Fruit fly (Drosophila melanogaster) whole organism, embryonic: ENCODE results near the gene Antdh.

Source experiments
- BEAF-32 ChIP-seq: fragments of 200-800 bp; sonication (Bioruptor generic); optimal IDR thresholded peaks from 3 replicates; lab custom pipeline; 2017; ENCODE audit warnings: missing biosample characterization, missing genetic modification characterization, mild to moderate bottlenecking, moderate library complexity, missing genetic modification reagents
- Bgb ChIP-seq: fragments of 200-800 bp; sonication (Bioruptor generic); IDR thresholded peaks from 2 replicates; pipeline ENCODE4 v1.3.6; 2022; ENCODE audit warnings: missing biosample characterization, missing genetic modification characterization; ENCODE audit not compliant: partially characterized antibody
- CG10543 ChIP-seq: fragments of 200-800 bp; sonication (Bioruptor generic); optimal IDR thresholded peaks from 3 replicates; lab custom pipeline; 2017; ENCODE audit warnings: missing biosample characterization, mild to moderate bottlenecking, missing genetic modification characterization, moderate library complexity
- CG12769 ChIP-seq: fragments of 200-800 bp; sonication (Bioruptor generic); optimal IDR thresholded peaks from 2 replicates; lab custom pipeline; 2019; ENCODE audit warnings: missing biosample characterization, mild to moderate bottlenecking, missing genetic modification characterization, moderate library complexity
- CG12942 ChIP-seq: fragments of 200-800 bp; sonication (Bioruptor generic); optimal IDR thresholded peaks from 3 replicates; lab custom pipeline; 2016; ENCODE audit warnings: missing biosample characterization, missing genetic modification characterization
- CG15269 ChIP-seq: fragments of 200-800 bp; sonication (Bioruptor generic); optimal IDR thresholded peaks from 2 replicates; lab custom pipeline; 2018; ENCODE audit warnings: missing biosample characterization, mild to moderate bottlenecking, missing genetic modification characterization, moderate library complexity
- CG1603 ChIP-seq: fragments of 200-800 bp; sonication (Bioruptor generic); optimal IDR thresholded peaks from 2 replicates; lab custom pipeline; 2019; ENCODE audit warnings: missing biosample characterization, mild to moderate bottlenecking, missing genetic modification characterization, moderate library complexity
- CG17186 ChIP-seq: fragments of 200-800 bp; sonication (Bioruptor generic); optimal IDR thresholded peaks from 3 replicates; lab custom pipeline; 2017; ENCODE audit warnings: missing biosample characterization, missing genetic modification reagents, missing genetic modification characterization
- CG17328 ChIP-seq: fragments of 200-800 bp; sonication (Bioruptor generic); IDR thresholded peaks from 2 replicates; pipeline ENCODE4 v1.3.6; 2022; ENCODE audit warnings: missing biosample characterization, missing genetic modification characterization
- CG18599 ChIP-seq: fragments of 200-800 bp; sonication (Bioruptor generic); optimal IDR thresholded peaks from 3 replicates; lab custom pipeline; 2017; ENCODE audit warnings: missing biosample characterization, missing genetic modification characterization, mild to moderate bottlenecking, moderate library complexity, missing genetic modification reagents
- CG3065 ChIP-seq: fragments of 200-800 bp; sonication (Bioruptor generic); optimal IDR thresholded peaks from 2 replicates; lab custom pipeline; 2016; ENCODE audit warnings: missing biosample characterization, missing genetic modification characterization
- CG31224 ChIP-seq: fragments of 200-800 bp; sonication (Bioruptor generic); IDR thresholded peaks from 2 replicates; pipeline ENCODE4 v1.3.6; 2022; ENCODE audit warnings: missing biosample characterization, missing genetic modification characterization
- CG3838 ChIP-seq: fragments of 200-800 bp; sonication (Bioruptor generic); optimal IDR thresholded peaks from 3 replicates; lab custom pipeline; 2016; ENCODE audit warnings: missing biosample characterization, missing genetic modification characterization
- CG4360 ChIP-seq: fragments of 200-800 bp; sonication (Bioruptor generic); IDR thresholded peaks from 2 replicates; pipeline ENCODE4 v1.3.6; 2022; ENCODE audit warnings: missing biosample characterization, missing genetic modification characterization
- CG4730 ChIP-seq: fragments of 200-800 bp; sonication (Bioruptor generic); IDR thresholded peaks from 2 replicates; pipeline ENCODE4 v1.3.6; 2022; ENCODE audit warnings: missing biosample characterization, missing genetic modification characterization
- CG6689 ChIP-seq: fragments of 200-800 bp; sonication (Bioruptor generic); IDR thresholded peaks from 2 replicates; pipeline ENCODE4 v1.3.6; 2022; ENCODE audit warnings: missing biosample characterization, missing genetic modification characterization
- CG8924 ChIP-seq: fragments of 200-800 bp; optimal IDR thresholded peaks from 3 replicates; lab custom pipeline; 2019; ENCODE audit warnings: missing biosample characterization, mild to moderate bottlenecking, missing genetic modification characterization, moderate library complexity
- CG9817 ChIP-seq: fragments of 200-800 bp; sonication (Bioruptor generic); optimal IDR thresholded peaks from 2 replicates; lab custom pipeline; 2018; ENCODE audit warnings: missing biosample characterization, mild to moderate bottlenecking, missing genetic modification characterization, moderate library complexity
- Camta ChIP-seq: fragments of 200-800 bp; sonication (Bioruptor generic); optimal IDR thresholded peaks from 2 replicates; lab custom pipeline; 2016; ENCODE audit warnings: missing biosample characterization, missing genetic modification characterization
- Dek ChIP-seq: fragments of 200-800 bp; sonication (Bioruptor generic); optimal IDR thresholded peaks from 3 replicates; lab custom pipeline; 2019; ENCODE audit warnings: missing biosample characterization, mild to moderate bottlenecking, missing genetic modification characterization, moderate library complexity
- Doc2 ChIP-seq: fragments of 200-800 bp; sonication (Bioruptor generic); IDR thresholded peaks from 2 replicates; pipeline ENCODE4 v1.3.6; 2022; ENCODE audit warnings: missing biosample characterization, missing genetic modification characterization
- HHEX ChIP-seq: fragments of 200-800 bp; sonication (Bioruptor generic); optimal IDR thresholded peaks from 3 replicates; lab custom pipeline; 2017; ENCODE audit warnings: missing biosample characterization, mild to moderate bottlenecking, missing genetic modification characterization, missing genetic modification reagents
- MBD-R2 ChIP-seq: fragments of 200-800 bp; sonication (Bioruptor generic); IDR thresholded peaks from 2 replicates; pipeline ENCODE4 v1.3.6; 2022; ENCODE audit warnings: missing biosample characterization, missing genetic modification characterization
- Pdp1 ChIP-seq, 2 experiments: fragments of 200-800 bp; sonication (Bioruptor generic); optimal IDR thresholded peaks; 3 replicates each; lab custom pipeline; 2016; ENCODE audit warnings: missing biosample characterization in 2 of 2, missing genetic modification characterization in 2 of 2, mild to moderate bottlenecking in 1 of 2, moderate library complexity in 1 of 2
- Spps ChIP-seq: fragments of 200-800 bp; sonication (Bioruptor generic); optimal IDR thresholded peaks from 2 replicates; lab custom pipeline; 2018; ENCODE audit warnings: missing biosample characterization, mild to moderate bottlenecking, missing genetic modification characterization
- ac ChIP-seq: fragments of 200-800 bp; sonication (Bioruptor generic); optimal IDR thresholded peaks from 3 replicates; lab custom pipeline; 2017; ENCODE audit warnings: missing biosample characterization, mild to moderate bottlenecking, missing genetic modification characterization
- br ChIP-seq: fragments of >200 bp; optimal IDR thresholded peaks from 2 replicates; lab custom pipeline; 2017
- dati ChIP-seq: fragments of 200-800 bp; sonication (Bioruptor generic); IDR thresholded peaks from 2 replicates; pipeline ENCODE4 v1.3.6; 2022; ENCODE audit warnings: missing biosample characterization, missing genetic modification characterization
- disco-r ChIP-seq: fragments of 200-800 bp; sonication (Bioruptor generic); optimal IDR thresholded peaks from 2 replicates; lab custom pipeline; 2016; ENCODE audit warnings: missing biosample characterization, missing genetic modification characterization
- emc ChIP-seq: fragments of 200-800 bp; sonication (Bioruptor generic); optimal IDR thresholded peaks from 2 replicates; lab custom pipeline; 2016; ENCODE audit warnings: missing biosample characterization, missing genetic modification characterization
- ems ChIP-seq: fragments of 200-800 bp; sonication (Bioruptor generic); optimal IDR thresholded peaks from 3 replicates; lab custom pipeline; 2016; ENCODE audit warnings: missing biosample characterization, missing genetic modification characterization
- ewg ChIP-seq: fragments of 200-800 bp; sonication (Bioruptor generic); optimal IDR thresholded peaks from 3 replicates; lab custom pipeline; 2017; ENCODE audit warnings: mild to moderate bottlenecking, missing biosample characterization, missing genetic modification reagents, missing genetic modification characterization
- fu2 ChIP-seq: fragments of 200-800 bp; sonication (Bioruptor generic); optimal IDR thresholded peaks from 2 replicates; lab custom pipeline; 2016; ENCODE audit warnings: missing biosample characterization, missing genetic modification characterization
- gro ChIP-seq: fragments of 200-800 bp; sonication (Bioruptor generic); optimal IDR thresholded peaks from 2 replicates; lab custom pipeline; 2016; ENCODE audit warnings: missing biosample characterization, missing genetic modification characterization
- gsb ChIP-seq: fragments of 200-800 bp; sonication (Bioruptor generic); IDR thresholded peaks from 2 replicates; pipeline ENCODE4 v1.3.6; 2022; ENCODE audit warnings: missing biosample characterization, missing genetic modification characterization
- knrl ChIP-seq: fragments of 200-800 bp; sonication (Bioruptor generic); IDR thresholded peaks from 3 replicates; pipeline ENCODE4 v1.3.6; 2022; ENCODE audit warnings: missing biosample characterization, missing genetic modification characterization; ENCODE audit not compliant: partially characterized antibody
- lov ChIP-seq, 2 experiments: fragments of 200-800 bp in 1 of 2; fragments of >200 bp in 1 of 2; sonication (Bioruptor generic) in 1 of 2; IDR thresholded peaks in 1 of 2; optimal IDR thresholded peaks in 1 of 2; 2 replicates in 1 of 2; 3 replicates in 1 of 2; pipeline versions ENCODE4 v1.3.6 to Lab custom; 2017 to 2022; ENCODE audit warnings: missing biosample characterization in 1 of 2, missing genetic modification characterization in 1 of 2
- nau ChIP-seq: fragments of 200-800 bp; sonication (Bioruptor generic); optimal IDR thresholded peaks from 3 replicates; lab custom pipeline; 2017; ENCODE audit warnings: missing biosample characterization, mild to moderate bottlenecking, missing genetic modification characterization, missing genetic modification reagents
- nerfin-2 ChIP-seq: fragments of 200-800 bp; sonication (Bioruptor generic); IDR thresholded peaks from 2 replicates; pipeline ENCODE4 v1.3.6; 2022; ENCODE audit warnings: missing biosample characterization, missing genetic modification characterization; ENCODE audit not compliant: partially characterized antibody
- pan ChIP-seq, 4 experiments: fragments of >200 bp in 3 of 4; fragments of 200-800 bp in 1 of 4; sonication (Bioruptor generic) in 1 of 4; optimal IDR thresholded peaks in 3 of 4; IDR thresholded peaks in 1 of 4; 2 replicates each; pipeline versions ENCODE4 v1.3.6 to Lab custom; 2017 to 2022; ENCODE audit warnings: missing biosample characterization in 2 of 4, missing genetic modification characterization in 2 of 4, mixed read lengths in 1 of 4
- peb ChIP-seq: fragments of 200-800 bp; sonication (Bioruptor generic); IDR thresholded peaks from 2 replicates; pipeline ENCODE4 v1.3.6; 2022; ENCODE audit warnings: missing biosample characterization, missing genetic modification characterization
- pho ChIP-seq: fragments of 200-800 bp; sonication (Bioruptor generic); optimal IDR thresholded peaks from 2 replicates; lab custom pipeline; 2016; ENCODE audit warnings: missing biosample characterization, missing genetic modification characterization
- rib ChIP-seq: fragments of 200-800 bp; sonication (Bioruptor generic); IDR thresholded peaks from 2 replicates; pipeline ENCODE4 v1.3.6; 2022; ENCODE audit warnings: missing biosample characterization, missing genetic modification characterization
- sc ChIP-seq, 3 experiments: fragments of >200 bp in 2 of 3; fragments of 200-800 bp in 1 of 3; sonication (Bioruptor generic) in 1 of 3; optimal IDR thresholded peaks; 2 replicates in 2 of 3; 3 replicates in 1 of 3; lab custom pipeline; 2017; ENCODE audit warnings: mild to moderate bottlenecking in 1 of 3, missing biosample characterization in 1 of 3, missing genetic modification characterization in 1 of 3, missing genetic modification reagents in 1 of 3
- shn ChIP-seq: fragments of 200-800 bp; sonication (Bioruptor generic); optimal IDR thresholded peaks from 3 replicates; lab custom pipeline; 2016; ENCODE audit warnings: missing biosample characterization, missing genetic modification characterization
- sna ChIP-seq: fragments of 200-800 bp; sonication (Bioruptor generic); IDR thresholded peaks from 2 replicates; pipeline ENCODE4 v1.3.6; 2022; ENCODE audit warnings: missing biosample characterization, missing genetic modification characterization; ENCODE audit not compliant: partially characterized antibody
- sob ChIP-seq: fragments of 200-800 bp; sonication (Bioruptor generic); IDR thresholded peaks from 2 replicates; pipeline ENCODE4 v1.3.6; 2022; ENCODE audit warnings: missing biosample characterization, missing genetic modification characterization
- ssp ChIP-seq: fragments of 200-800 bp; sonication (Bioruptor generic); IDR thresholded peaks from 2 replicates; pipeline ENCODE4 v1.3.6; 2022; ENCODE audit warnings: missing biosample characterization, missing genetic modification characterization
- stwl ChIP-seq: fragments of 200-800 bp; sonication (Bioruptor generic); optimal IDR thresholded peaks from 3 replicates; lab custom pipeline; 2018; ENCODE audit warnings: missing biosample characterization, mild to moderate bottlenecking, missing genetic modification characterization, moderate library complexity
- trh ChIP-seq: fragments of 200-800 bp; sonication (Bioruptor generic); optimal IDR thresholded peaks from 2 replicates; lab custom pipeline; 2016; ENCODE audit warnings: missing biosample characterization, missing genetic modification characterization

The Antdh gene

DNA sequence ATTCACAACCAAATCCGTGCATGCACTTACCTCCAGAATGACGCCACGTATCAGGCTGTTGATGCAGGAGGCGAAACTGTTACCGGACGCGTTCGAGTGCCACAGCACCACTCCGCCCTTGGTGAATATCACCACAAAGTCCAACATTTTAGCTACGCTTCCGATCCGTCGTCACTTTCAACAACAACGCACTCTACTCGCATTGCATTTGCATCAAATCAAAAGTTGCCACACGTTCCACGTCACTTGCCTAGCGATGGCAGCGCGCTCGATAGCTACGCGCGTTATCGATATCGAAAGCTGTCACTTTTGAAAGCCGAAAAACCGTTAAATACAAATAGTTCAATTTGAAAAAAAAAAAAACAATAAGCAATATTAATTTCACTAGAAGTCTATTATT lies 40.0 kb downstream of the Antdh start, which contains the start of gene SrpRalpha (continued):
- TF ChIP-seq ewg (GFP tag; lab: Kevin White, UChicago) (no peak), emc (GFP tag; lab: Kevin White, UChicago) (no peak), gsb (no peak), pan (optimal IDR thresholded peaks at IDR 0.05; lab: Kevin White, UChicago) (no peak), pan (GFP tag; optimal IDR thresholded peaks at IDR 0.05 in 1 of 2, IDR thresholded peaks at IDR 0.05 in 1 of 2) (no peak), CG12942 (GFP tag; lab: Kevin White, UChicago) (no peak), CG9817 (tag; lab: Kevin White, UChicago) (no peak), peb (GFP tag; lab: Robert Waterston, UW) (no peak), Bgb (GFP tag; lab: Robert Waterston, UW) (peak; percentile 13; the same call in 1 of the 2 replicates), HHEX (GFP tag; lab: Kevin White, UChicago) (no peak), disco-r (GFP tag; lab: Kevin White, UChicago) (no peak), rib (no peak), CG17328 (GFP tag; lab: Robert Waterston, UW) (no peak), lov (optimal IDR thresholded peaks at IDR 0.05; lab: Kevin White, UChicago) (no peak), lov (GFP tag; IDR thresholded peaks at IDR 0.05; lab: Robert Waterston, UW) (no peak), CG4730 (GFP tag; lab: Robert Waterston, UW) (no peak), ssp (GFP tag; lab: Robert Waterston, UW) (no peak), shn (GFP tag; lab: Kevin White, UChicago) (no peak), ac (GFP tag; lab: Kevin White, UChicago) (no peak), trh (GFP tag; lab: Kevin White, UChicago) (no peak), Spps (no peak), CG3838 (GFP tag; lab: Kevin White, UChicago) (no peak), CG12769 (no peak), CG17186 (GFP tag; lab: Kevin White, UChicago) (no peak), CG1603 (no peak), CG18599 (GFP tag; lab: Kevin White, UChicago) (no peak), Dek (no peak), ems (no peak), sna (0 out of 2 replicates have a peak, but pooled peaks have one; percentile 16), stwl (tag; lab: Kevin White, UChicago) (peak; percentile 65), Camta (no peak), sc (optimal IDR thresholded peaks at IDR 0.05; lab: Kevin White, UChicago) (no peak), sc (GFP tag; optimal IDR thresholded peaks at IDR 0.05; lab: Kevin White, UChicago) (no peak), Pdp1 (GFP tag; optimal IDR thresholded peaks at IDR 0.05; lab: Kevin White, UChicago) (peak in 1 of 2 experiments; percentile 5), CG8924 (tag; lab: Kevin White, UChicago) (no peak), CG31224 (GFP tag; lab: Robert Waterston, UW) (no peak), CG3065 (GFP tag; lab: Kevin White, UChicago) (no peak), br (no peak), CG6689 (GFP tag; lab: Robert Waterston, UW) (no peak), gro (no peak), fu2 (GFP tag; lab: Kevin White, UChicago) (no peak), CG4360 (GFP tag; lab: Robert Waterston, UW) (no peak), pho (GFP tag; lab: Kevin White, UChicago) (no peak), MBD-R2 (GFP tag; lab: Robert Waterston, UW) (peak; percentile 57), CG10543 (GFP tag; lab: Kevin White, UChicago) (no peak), knrl (GFP tag; lab: Robert Waterston, UW) (peak; percentile 35; the same call in 1 of the 3 replicates), Doc2 (GFP tag; lab: Robert Waterston, UW) (no peak), CG15269 (tag; lab: Kevin White, UChicago) (no peak), dati (GFP tag; lab: Robert Waterston, UW) (no peak), sob (no peak), BEAF-32 (GFP tag; lab: Kevin White, UChicago) (peak; percentile 46), nerfin-2 (peak; percentile 29; the same call in 1 of the 2 replicates), nau (GFP tag; lab: Kevin White, UChicago) (no peak)
